Worm (Caenorhabditis elegans): ENCODE results near the gene grl-30.

ce11 chrV:3585011-3585410, 28.9 kb downstream of the grl-30 start:
- TF ChIP-seq klf-2 (GFP tag; conservative IDR thresholded peaks at IDR 0.05) (no peak), T22C8.4 (GFP tag; IDR thresholded peaks at IDR 0.05) (no peak), tab-1 (GFP tag; IDR thresholded peaks at IDR 0.05) (no peak), cog-1 (tag; optimal IDR thresholded peaks at IDR 0.05) (no peak), ztf-29 (GFP tag; IDR thresholded peaks at IDR 0.05) (no peak), med-1 (GFP tag; optimal IDR thresholded peaks at IDR 0.05; ENCODE audit: insufficient read depth) (no peak), flt-1 (GFP tag; IDR thresholded peaks at IDR 0.05) (no peak), ztf-23 (GFP tag; IDR thresholded peaks at IDR 0.05) (no peak), ref-1 (GFP tag; conservative IDR thresholded peaks at IDR 0.05) (no peak)

Measured in whole organism, midembryonic.